Worm (Caenorhabditis elegans) whole organism, L2 larva: ENCODE data around the gene snt-1.

ENCODE experiments used
- C34F6.9 ChIP-seq: fragments of 150-350 bp; optimal IDR thresholded peaks from 2 replicates; lab custom pipeline; 2014; ENCODE audit warnings: missing biosample characterization, missing genetic modification characterization
- F13H6.1 ChIP-seq: sonication (generic microtip); optimal IDR thresholded peaks from 2 replicates; lab custom pipeline; 2016; ENCODE audit warnings: missing genetic modification characterization, missing compliant biosample characterization
- R02D3.7 ChIP-seq: fragments of 150-350 bp; optimal IDR thresholded peaks from 2 replicates; lab custom pipeline; 2014; ENCODE audit warnings: missing biosample characterization, missing genetic modification characterization
- Y55F3AM.14 ChIP-seq: fragments of 200-800 bp; sonication (Bioruptor generic); optimal IDR thresholded peaks from 2 replicates; lab custom pipeline; 2018; ENCODE audit warnings: mild to moderate bottlenecking, missing genetic modification characterization, missing compliant biosample characterization
- ZK546.5 ChIP-seq: sonication (generic microtip); optimal IDR thresholded peaks from 2 replicates; lab custom pipeline; 2017; ENCODE audit warnings: missing biosample characterization, missing genetic modification characterization
- alr-1 ChIP-seq: fragments of 150-350 bp; optimal IDR thresholded peaks from 2 replicates; lab custom pipeline; 2014; ENCODE audit warnings: missing biosample characterization, missing genetic modification characterization
- aly-2 ChIP-seq: fragments of 150-350 bp; optimal IDR thresholded peaks from 2 replicates; lab custom pipeline; 2014; ENCODE audit warnings: missing biosample characterization, missing genetic modification characterization
- ceh-16 ChIP-seq: fragments of 150-350 bp; optimal IDR thresholded peaks from 2 replicates; lab custom pipeline; 2014; ENCODE audit warnings: missing biosample characterization, missing genetic modification characterization
- ceh-82 ChIP-seq: fragments of 150-350 bp; optimal IDR thresholded peaks from 2 replicates; lab custom pipeline; 2014; ENCODE audit warnings: missing biosample characterization, missing genetic modification characterization
- crh-2 ChIP-seq: sonication (generic microtip); optimal IDR thresholded peaks from 2 replicates; lab custom pipeline; 2017; ENCODE audit warnings: missing biosample characterization, missing genetic modification characterization
- dmd-4 ChIP-seq: sonication (generic microtip); optimal IDR thresholded peaks from 2 replicates; lab custom pipeline; 2017; ENCODE audit warnings: missing biosample characterization, missing genetic modification characterization
- egl-27 ChIP-seq: sonication (generic microtip); optimal IDR thresholded peaks from 3 replicates; lab custom pipeline; 2017; ENCODE audit warnings: missing biosample characterization, missing genetic modification reagents, missing genetic modification characterization
- elt-1 ChIP-seq: fragments of 150-350 bp; optimal IDR thresholded peaks from 2 replicates; lab custom pipeline; 2014; ENCODE audit warnings: missing biosample characterization, missing genetic modification characterization
- elt-3 ChIP-seq: sonication (generic microtip); optimal IDR thresholded peaks from 2 replicates; lab custom pipeline; 2017; ENCODE audit warnings: missing biosample characterization, missing genetic modification characterization
- fos-1 ChIP-seq: fragments of 150-350 bp; optimal IDR thresholded peaks from 2 replicates; lab custom pipeline; 2014; ENCODE audit warnings: missing biosample characterization, missing genetic modification characterization
- lin-11 ChIP-seq: fragments of 150-350 bp; sonication (generic microtip); optimal IDR thresholded peaks from 2 replicates; lab custom pipeline; 2014; ENCODE audit warnings: missing biosample characterization, missing genetic modification characterization, inconsistent platforms, mixed read lengths
- lin-13 ChIP-seq: fragments of 150-350 bp; optimal IDR thresholded peaks from 2 replicates; lab custom pipeline; 2014; ENCODE audit warnings: missing biosample characterization, missing genetic modification reagents, missing genetic modification characterization
- lin-39 ChIP-seq: fragments of 150-350 bp; optimal IDR thresholded peaks from 2 replicates; lab custom pipeline; 2014; ENCODE audit warnings: missing biosample characterization, missing genetic modification reagents, missing genetic modification characterization
- lsy-2 ChIP-seq, 2 experiments: fragments of 150-350 bp in 1 of 2; sonication (generic microtip) in 1 of 2; optimal IDR thresholded peaks; 2 replicates each; lab custom pipeline; 2014 to 2017; ENCODE audit warnings: missing biosample characterization in 2 of 2, missing genetic modification characterization in 2 of 2
- nhr-10 ChIP-seq: sonication (generic microtip); optimal IDR thresholded peaks from 2 replicates; lab custom pipeline; 2017; ENCODE audit warnings: missing biosample characterization, missing genetic modification characterization
- nhr-12 ChIP-seq: fragments of 150-350 bp; optimal IDR thresholded peaks from 2 replicates; lab custom pipeline; 2014; ENCODE audit warnings: missing biosample characterization, missing genetic modification characterization
- nhr-129 ChIP-seq: fragments of 150-350 bp; optimal IDR thresholded peaks from 2 replicates; lab custom pipeline; 2014; ENCODE audit warnings: missing biosample characterization, missing genetic modification characterization
- nhr-23 ChIP-seq: fragments of 150-350 bp; optimal IDR thresholded peaks from 2 replicates; lab custom pipeline; 2014; ENCODE audit warnings: missing biosample characterization, missing genetic modification reagents, missing genetic modification characterization
- nhr-237 ChIP-seq: fragments of 150-350 bp; optimal IDR thresholded peaks from 2 replicates; lab custom pipeline; 2014; ENCODE audit warnings: missing biosample characterization, missing genetic modification characterization
- nhr-25 ChIP-seq: fragments of 150-350 bp; sonication (generic microtip); optimal IDR thresholded peaks from 3 replicates; lab custom pipeline; 2014; ENCODE audit warnings: missing biosample characterization, missing genetic modification characterization
- nhr-6 ChIP-seq: fragments of 150-350 bp; optimal IDR thresholded peaks from 2 replicates; lab custom pipeline; 2014; ENCODE audit warnings: missing biosample characterization, missing genetic modification characterization
- nhr-77 ChIP-seq: fragments of 150-350 bp; optimal IDR thresholded peaks from 2 replicates; lab custom pipeline; 2014; ENCODE audit warnings: missing biosample characterization, missing genetic modification characterization
- peb-1 ChIP-seq: fragments of 150-350 bp; optimal IDR thresholded peaks from 2 replicates; lab custom pipeline; 2014; ENCODE audit warnings: missing biosample characterization, missing genetic modification characterization
- sem-4 ChIP-seq: fragments of 150-350 bp; optimal IDR thresholded peaks from 2 replicates; lab custom pipeline; 2014; ENCODE audit warnings: missing biosample characterization, missing genetic modification reagents, missing genetic modification characterization
- skn-1 ChIP-seq: sonication (generic microtip); optimal IDR thresholded peaks from 2 replicates; lab custom pipeline; 2017; ENCODE audit warnings: missing biosample characterization, missing genetic modification characterization
- sma-3 ChIP-seq: sonication (generic microtip); optimal IDR thresholded peaks from 2 replicates; lab custom pipeline; 2016; ENCODE audit warnings: missing genetic modification reagents, missing genetic modification characterization, missing compliant biosample characterization
- sma-9 ChIP-seq, 2 experiments: fragments of 150-350 bp in 1 of 2; sonication (generic microtip) in 1 of 2; optimal IDR thresholded peaks; 2 replicates each; lab custom pipeline; 2014 to 2016; ENCODE audit warnings: missing genetic modification characterization in 2 of 2, mild to moderate bottlenecking in 1 of 2, missing biosample characterization in 1 of 2, missing compliant biosample characterization in 1 of 2, missing genetic modification reagents in 1 of 2, moderate library complexity in 1 of 2
- snpc-4 ChIP-seq: fragments of 150-350 bp; optimal IDR thresholded peaks from 2 replicates; lab custom pipeline; 2014; ENCODE audit warnings: missing biosample characterization, missing genetic modification characterization
- unc-39 ChIP-seq: fragments of 150-350 bp; optimal IDR thresholded peaks from 2 replicates; lab custom pipeline; 2014; ENCODE audit warnings: missing biosample characterization, missing genetic modification characterization
- unc-55 ChIP-seq: fragments of 150-350 bp; sonication (generic microtip); optimal IDR thresholded peaks from 3 replicates; lab custom pipeline; 2014; ENCODE audit warnings: missing biosample characterization, missing genetic modification reagents, missing genetic modification characterization
- unc-62 ChIP-seq: fragments of 150-350 bp; optimal IDR thresholded peaks from 2 replicates; lab custom pipeline; 2014; ENCODE audit warnings: missing biosample characterization, missing genetic modification reagents, missing genetic modification characterization
- zag-1 ChIP-seq: fragments of 150-350 bp; optimal IDR thresholded peaks from 2 replicates; lab custom pipeline; 2014; ENCODE audit warnings: missing biosample characterization, missing genetic modification characterization
- ztf-1 ChIP-seq: fragments of 200-800 bp; sonication (Bioruptor generic); conservative IDR thresholded peaks from 2 replicates; pipeline ENCODE4 v1.3.6; 2022; ENCODE audit warnings: missing genetic modification characterization, missing compliant biosample characterization
- ztf-4 ChIP-seq: fragments of 150-350 bp; optimal IDR thresholded peaks from 2 replicates; lab custom pipeline; 2014; ENCODE audit warnings: missing biosample characterization, missing genetic modification characterization

Gene snt-1

DNA sequence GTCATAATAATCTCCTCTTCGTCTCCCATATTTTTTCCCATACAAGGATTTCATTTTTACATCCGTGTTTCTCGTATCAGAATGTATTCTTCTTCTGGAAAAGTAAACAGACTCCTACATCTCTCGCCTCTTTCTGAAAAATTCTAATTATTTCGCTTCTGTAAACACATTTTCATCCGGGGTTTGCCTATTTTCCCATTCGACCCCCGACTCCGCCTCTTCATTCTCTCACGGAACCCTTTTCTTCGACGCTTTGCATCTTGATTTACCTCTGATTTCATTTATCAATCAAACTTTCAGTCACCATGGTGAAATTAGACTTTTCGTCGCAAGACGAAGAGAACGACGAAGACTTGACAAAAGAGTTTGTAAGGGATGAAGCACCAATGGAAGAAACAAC is at the start of gene snt-1:
snt-1 (plus strand) TSS at position 301 of the 400 bp plus-strand sequence.
- TF ChIP-seq ztf-4 (tag; lab: Kevin White, UChicago), result no peak
- TF ChIP-seq nhr-23 (tag; lab: Kevin White, UChicago), result no peak
- no peak for TF ChIP-seq lin-11 (tag; lab: Kevin White, UChicago)
- no peak for TF ChIP-seq ztf-1
- TF ChIP-seq unc-39, result no peak
- no peak for TF ChIP-seq peb-1
- TF ChIP-seq zag-1, result no peak
- no peak for TF ChIP-seq nhr-237
- no peak for TF ChIP-seq nhr-12 (tag; lab: Kevin White, UChicago)
- TF ChIP-seq ceh-16 (tag; lab: Kevin White, UChicago), result no peak
- no peak for TF ChIP-seq alr-1
- no peak for TF ChIP-seq elt-1
- no peak for TF ChIP-seq sem-4 (tag; lab: Kevin White, UChicago)

- no peak for TF ChIP-seq sem-4 (tag; lab: Kevin White, UChicago)
- no peak for TF ChIP-seq nhr-25
- TF ChIP-seq aly-2, result no peak
- TF ChIP-seq lsy-2 (tag; optimal IDR thresholded peaks at IDR 0.05; lab: Kevin White, UChicago), result no peak
- no peak for TF ChIP-seq egl-27 (tag; lab: Kevin White, UChicago)
- no peak for TF ChIP-seq fos-1
- no peak for TF ChIP-seq skn-1 (tag; lab: Kevin White, UChicago)
- no peak for TF ChIP-seq lin-11 (tag; lab: Kevin White, UChicago)
- no peak for TF ChIP-seq snpc-4 (tag; lab: Kevin White, UChicago)
- TF ChIP-seq elt-3, result no peak
- no peak for TF ChIP-seq nhr-6 (tag; lab: Kevin White, UChicago)
- TF ChIP-seq unc-55 (GFP tag; lab: Kevin White, UChicago), result no peak
- TF ChIP-seq nhr-129 (tag; lab: Kevin White, UChicago), result no peak
- TF ChIP-seq dmd-4 (tag; lab: Kevin White, UChicago), result no peak
- no peak for TF ChIP-seq lin-13 (GFP tag; lab: Kevin White, UChicago)
- no peak for TF ChIP-seq ztf-1
- no peak for TF ChIP-seq lin-39 (tag; lab: Kevin White, UChicago)
- no peak for TF ChIP-seq unc-39
- TF ChIP-seq nhr-12 (tag; lab: Kevin White, UChicago), result no peak
- TF ChIP-seq, all 48 proteins: peak for 0
These were observed 46.0 kb upstream of the snt-1 start, which contains the start of gene nlp-50 for ce11 chrII:6764734-6765133. Gene nlp-50, plus strand, starts transcription at chrII:6765034.

- TF ChIP-seq fos-1 (peak; percentile 35), snpc-4 (tag; lab: Kevin White, UChicago) (no peak)
- TF ChIP-seq, all 48 proteins: peak for 1
These were observed 42.7 kb upstream of the snt-1 start, which contains the start of gene F41G3.18 for ce11 chrII:6768014-6768413. Gene F41G3.18, plus strand, starts transcription at chrII:6768314.

ce11 chrII:6770030-6770429 is 40.7 kb upstream of the snt-1 start:
- no peak for TF ChIP-seq aly-2
- no peak for TF ChIP-seq ZK546.5
- TF ChIP-seq ztf-4 (tag; lab: Kevin White, UChicago), result no peak
- no peak for TF ChIP-seq ceh-82 (tag; lab: Kevin White, UChicago)
- TF ChIP-seq fos-1, result no peak
- no peak for TF ChIP-seq egl-27 (tag; lab: Kevin White, UChicago)
- no peak for TF ChIP-seq R02D3.7 (tag; lab: Kevin White, UChicago)
- no peak for TF ChIP-seq ceh-16 (tag; lab: Kevin White, UChicago)
- no peak for TF ChIP-seq nhr-77
- TF ChIP-seq F13H6.1 (tag; lab: Kevin White, UChicago), result no peak
- no peak for TF ChIP-seq unc-39
- no peak for TF ChIP-seq sma-9 (GFP tag; optimal IDR thresholded peaks at IDR 0.05; lab: Kevin White, UChicago)
- TF ChIP-seq sma-9 (tag; optimal IDR thresholded peaks at IDR 0.05; lab: Kevin White, UChicago), result no peak
- no peak for TF ChIP-seq C34F6.9 (tag; lab: Kevin White, UChicago)
- no peak for TF ChIP-seq peb-1
- no peak for TF ChIP-seq lin-13 (GFP tag; lab: Kevin White, UChicago)

DNA sequence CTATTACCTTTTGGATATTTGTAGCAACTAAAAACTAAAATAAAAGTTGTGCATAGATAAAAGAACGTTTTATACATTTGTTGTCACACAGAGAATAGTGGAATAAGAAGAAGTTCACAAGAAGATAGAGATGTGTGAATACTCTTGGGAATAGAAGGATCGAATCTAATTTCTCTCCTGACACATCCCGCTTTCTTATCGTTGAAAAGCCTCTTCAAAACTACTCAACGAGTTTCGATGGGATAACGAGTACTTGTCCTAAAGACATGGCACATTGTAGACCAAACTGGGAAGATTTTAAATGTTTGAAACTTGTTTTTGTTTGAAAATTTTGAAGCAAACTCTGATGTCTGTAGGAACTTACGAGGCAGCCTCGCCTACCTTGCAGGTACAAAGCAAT is 38.3 kb upstream of the snt-1 start:
- TF ChIP-seq snpc-4 (tag; lab: Kevin White, UChicago) (no peak), ztf-4 (tag; lab: Kevin White, UChicago) (no peak), Y55F3AM.14 (no peak), unc-39 (no peak), sma-3 (GFP tag; lab: Kevin White, UChicago) (no peak), nhr-77 (no peak), crh-2 (tag; lab: Kevin White, UChicago) (no peak), skn-1 (tag; lab: Kevin White, UChicago) (no peak), unc-62 (GFP tag; lab: Kevin White, UChicago) (no peak), dmd-4 (tag; lab: Kevin White, UChicago) (no peak), lin-13 (GFP tag; lab: Kevin White, UChicago) (no peak), nhr-10 (tag; lab: Kevin White, UChicago) (no peak), nhr-6 (tag; lab: Kevin White, UChicago) (no peak)
